Worm (Caenorhabditis elegans) whole organism, midembryonic: ENCODE measurements around the gene C35C5.8.

Source experiments
- T22C8.4 ChIP-seq: fragments of 200-800 bp; sonication (Bioruptor generic); IDR thresholded peaks from 2 replicates; pipeline ENCODE4 v1.3.6; 2022; ENCODE audit warnings: missing genetic modification characterization, missing compliant biosample characterization
- cog-1 ChIP-seq: sonication (generic microtip); optimal IDR thresholded peaks from 2 replicates; lab custom pipeline; 2016; ENCODE audit warnings: missing genetic modification characterization, missing compliant biosample characterization
- flt-1 ChIP-seq: fragments of 200-800 bp; sonication (Bioruptor generic); IDR thresholded peaks from 2 replicates; pipeline ENCODE4 v1.3.6; 2022; ENCODE audit warnings: missing genetic modification characterization, missing compliant biosample characterization
- klf-2 ChIP-seq: fragments of 200-800 bp; sonication (Bioruptor generic); conservative IDR thresholded peaks from 2 replicates; pipeline ENCODE4 v1.3.6; 2022; ENCODE audit warnings: missing genetic modification reagents, missing genetic modification characterization, missing compliant biosample characterization
- med-1 ChIP-seq: sonication (generic microtip); optimal IDR thresholded peaks from 2 replicates; lab custom pipeline; 2017; ENCODE audit warnings: missing genetic modification characterization, mild to moderate bottlenecking, missing compliant biosample characterization, antibody characterized with exemption, missing genetic modification reagents; ENCODE audit not compliant: insufficient read depth
- ref-1 ChIP-seq: fragments of 200-800 bp; sonication (Bioruptor generic); conservative IDR thresholded peaks from 2 replicates; pipeline ENCODE4 v1.3.6; 2022; ENCODE audit warnings: missing genetic modification reagents, missing genetic modification characterization, missing compliant biosample characterization
- tab-1 ChIP-seq: fragments of 200-800 bp; sonication (Bioruptor generic); IDR thresholded peaks from 2 replicates; pipeline ENCODE4 v1.3.6; 2022; ENCODE audit warnings: missing genetic modification characterization, missing compliant biosample characterization
- ztf-23 ChIP-seq: fragments of 200-800 bp; sonication (Bioruptor generic); IDR thresholded peaks from 2 replicates; pipeline ENCODE4 v1.3.6; 2022; ENCODE audit warnings: missing genetic modification reagents, missing genetic modification characterization, missing compliant biosample characterization
- ztf-29 ChIP-seq: fragments of 200-800 bp; sonication (Bioruptor generic); IDR thresholded peaks from 2 replicates; pipeline ENCODE4 v1.3.6; 2022; ENCODE audit warnings: missing genetic modification reagents, missing genetic modification characterization, missing compliant biosample characterization

C35C5.8 gene

DNA sequence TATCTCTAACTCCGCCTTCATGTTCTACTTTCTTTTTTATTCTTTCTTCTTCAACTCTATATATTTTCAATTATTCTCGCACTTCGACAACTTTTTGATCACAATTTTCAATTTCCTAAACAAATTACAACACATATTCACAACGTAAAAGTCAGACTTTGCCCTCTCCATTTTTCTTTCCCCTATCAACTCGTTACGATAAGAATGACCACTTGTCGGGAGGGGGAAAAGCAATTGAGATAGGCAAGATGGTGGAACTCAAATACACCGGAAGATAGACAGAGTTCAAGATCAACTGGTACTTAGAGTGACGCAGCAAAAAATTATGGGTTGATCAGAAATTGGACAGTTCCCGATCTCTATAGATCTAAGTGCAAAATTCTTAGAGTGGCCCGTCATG is 21.7 kb downstream of the C35C5.8 start:
- TF ChIP-seq klf-2 = no peak
- TF ChIP-seq ref-1 = no peak
- TF ChIP-seq flt-1 = no peak
- no peak for TF ChIP-seq ztf-23 (GFP tag; lab: Robert Waterston, UW)
- TF ChIP-seq tab-1 = no peak
- no peak for TF ChIP-seq ztf-29 (GFP tag; lab: Robert Waterston, UW)
- no peak for TF ChIP-seq cog-1
- no peak for TF ChIP-seq med-1 (GFP tag; lab: Kevin White, UChicago)

DNA sequence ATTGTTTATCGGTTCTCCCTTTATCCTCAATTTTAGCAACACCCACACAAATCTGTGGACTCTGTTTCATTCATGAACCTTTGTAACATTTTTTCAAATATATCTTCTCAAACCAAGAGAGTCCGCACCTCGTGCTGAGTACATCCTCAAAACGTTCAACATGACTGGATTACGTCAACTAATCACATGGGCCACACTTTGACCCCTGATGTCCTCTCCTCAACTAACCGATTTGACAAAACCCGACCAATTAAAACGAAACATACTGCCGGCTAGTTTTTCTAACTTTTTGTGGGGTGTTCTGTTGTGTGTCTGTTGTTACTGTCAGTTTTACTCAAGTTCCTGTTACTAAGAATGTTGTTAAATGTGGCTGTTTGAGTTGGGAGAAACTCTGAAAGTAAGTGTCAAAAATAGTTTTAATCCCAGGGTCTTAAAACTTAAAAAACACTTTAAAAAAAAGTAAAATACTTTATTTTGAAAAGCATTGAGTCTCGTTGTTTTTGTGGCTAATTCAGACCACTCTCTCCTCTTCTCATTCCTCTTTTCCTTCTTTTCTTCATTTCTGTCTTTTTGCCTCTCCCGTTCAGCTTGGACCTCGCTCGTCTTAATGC is 22.2 kb downstream of the C35C5.8 start:
- TF ChIP-seq flt-1 (no peak), T22C8.4 (GFP tag; lab: Robert Waterston, UW) (no peak), med-1 (GFP tag; lab: Kevin White, UChicago) (no peak), tab-1 (no peak), ztf-29 (GFP tag; lab: Robert Waterston, UW) (no peak), cog-1 (no peak), ref-1 (no peak), ztf-23 (GFP tag; lab: Robert Waterston, UW) (no peak), klf-2 (no peak)

- no peak for TF ChIP-seq med-1 (GFP tag; lab: Kevin White, UChicago)
- no peak for TF ChIP-seq tab-1
- no peak for TF ChIP-seq T22C8.4 (GFP tag; lab: Robert Waterston, UW)
- no peak for TF ChIP-seq cog-1
- TF ChIP-seq ztf-23 (GFP tag; lab: Robert Waterston, UW) = no peak
Observed at ce11 chrX:11556194-11556739, 22.9 kb downstream of the C35C5.8 start, which contains the start of gene C35C5.10. Gene C35C5.10 (plus strand): TSS chrX:11556244.

ce11 chrX:11558156-11558555 is 24.8 kb downstream of the C35C5.8 start:
- no peak for TF ChIP-seq T22C8.4 (GFP tag; lab: Robert Waterston, UW)
- TF ChIP-seq klf-2 = no peak

DNA sequence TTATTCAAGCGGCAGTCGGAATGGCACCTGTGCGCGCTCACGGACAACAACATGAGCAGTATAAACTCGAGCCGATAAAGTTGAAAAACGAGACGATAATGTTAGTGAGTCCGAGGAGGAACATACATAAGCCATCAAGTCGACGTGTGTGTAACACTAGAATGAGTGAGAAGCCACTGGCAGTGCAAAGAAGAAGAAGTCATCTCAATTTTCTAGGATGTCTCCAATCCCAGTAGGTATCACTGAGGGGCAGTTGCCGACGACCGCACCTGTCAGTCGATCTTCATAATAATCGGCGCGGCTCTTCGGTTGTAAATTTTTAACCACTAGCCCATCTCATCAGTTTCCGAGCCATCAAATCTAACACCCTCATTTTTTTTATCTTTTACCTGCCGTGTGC is 26.7 kb downstream of the C35C5.8 start:
- no peak for TF ChIP-seq flt-1
- no peak for TF ChIP-seq ztf-29 (GFP tag; lab: Robert Waterston, UW)
- TF ChIP-seq cog-1 = no peak
- no peak for TF ChIP-seq ztf-23 (GFP tag; lab: Robert Waterston, UW)
- TF ChIP-seq med-1 (GFP tag; lab: Kevin White, UChicago) = no peak
- TF ChIP-seq tab-1 = no peak
- TF ChIP-seq klf-2 = no peak
- TF ChIP-seq ref-1 = no peak
- TF ChIP-seq T22C8.4 (GFP tag; lab: Robert Waterston, UW) = no peak

DNA sequence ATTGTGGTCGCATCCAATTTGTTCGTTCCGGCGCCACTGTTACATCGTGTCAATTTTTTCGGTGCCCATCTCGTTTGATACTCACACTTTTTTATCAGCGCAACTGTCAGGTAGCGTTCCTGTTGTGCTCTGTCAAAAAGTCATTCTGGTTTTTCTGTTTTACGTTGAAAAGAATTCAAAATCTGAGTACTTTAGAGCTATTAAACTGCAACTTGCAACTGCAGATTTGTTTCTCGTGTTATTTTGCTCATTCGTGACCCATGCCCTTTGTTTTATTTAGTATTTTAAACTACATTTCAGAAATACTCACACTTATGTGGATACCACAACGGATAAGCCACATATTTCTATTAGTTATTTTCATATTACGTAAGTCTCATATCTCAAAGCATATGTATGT is 27.2 kb downstream of the C35C5.8 start, which contains the start of gene lev-8:
Gene lev-8 (plus strand): TSS at position 301 of the 400 bp plus-strand sequence.
- no peak for TF ChIP-seq med-1 (GFP tag; lab: Kevin White, UChicago)
- TF ChIP-seq T22C8.4 (GFP tag; lab: Robert Waterston, UW) = no peak
- no peak for TF ChIP-seq klf-2
- no peak for TF ChIP-seq flt-1
- TF ChIP-seq ztf-29 (GFP tag; lab: Robert Waterston, UW) = no peak
- TF ChIP-seq cog-1 = no peak
- no peak for TF ChIP-seq ref-1
- TF ChIP-seq tab-1 = no peak
- no peak for TF ChIP-seq ztf-23 (GFP tag; lab: Robert Waterston, UW)

- TF ChIP-seq T22C8.4 (GFP tag; lab: Robert Waterston, UW) (no peak), ref-1 (no peak), cog-1 (peak; percentile 38), tab-1 (no peak), med-1 (GFP tag; lab: Kevin White, UChicago) (no peak), ztf-23 (GFP tag; lab: Robert Waterston, UW) (no peak), klf-2 (no peak)
Observed at ce11 chrX:11563663-11564062, 30.3 kb downstream of the C35C5.8 start, which contains the start of gene trpp-9. Gene trpp-9 (plus strand): TSS chrX:11563923.

ce11 chrX:11569744-11570359 is 36.5 kb downstream of the C35C5.8 start:
- TF ChIP-seq T22C8.4 (GFP tag; lab: Robert Waterston, UW) (no peak), flt-1 (0 out of 2 replicates have a peak, but pooled peaks have one; percentile 16)

- TF ChIP-seq tab-1 (no peak), ref-1 (no peak), ztf-29 (GFP tag; lab: Robert Waterston, UW) (no peak), klf-2 (no peak), flt-1 (no peak)
Observed at ce11 chrX:11571714-11572113, 38.3 kb downstream of the C35C5.8 start.

ce11 chrX:11572205-11572604 is 38.8 kb downstream of the C35C5.8 start, which contains the start of gene frm-3:
Gene frm-3 (plus strand): TSS chrX:11572505.
- TF ChIP-seq ztf-23 (GFP tag; lab: Robert Waterston, UW) (no peak), klf-2 (no peak), tab-1 (no peak), ztf-29 (GFP tag; lab: Robert Waterston, UW) (no peak), flt-1 (no peak), med-1 (GFP tag; lab: Kevin White, UChicago) (no peak), ref-1 (no peak), T22C8.4 (GFP tag; lab: Robert Waterston, UW) (no peak), cog-1 (no peak)

- TF ChIP-seq flt-1 (no peak), cog-1 (no peak), ref-1 (no peak), klf-2 (no peak), tab-1 (no peak), ztf-23 (GFP tag; lab: Robert Waterston, UW) (no peak), med-1 (GFP tag; lab: Kevin White, UChicago) (no peak), T22C8.4 (GFP tag; lab: Robert Waterston, UW) (no peak)
Observed at ce11 chrX:11574167-11574566, 40.8 kb downstream of the C35C5.8 start.
